Worm (Caenorhabditis elegans): ENCODE measurements around the gene mrpl-22.

mrpl-22 gene

DNA sequence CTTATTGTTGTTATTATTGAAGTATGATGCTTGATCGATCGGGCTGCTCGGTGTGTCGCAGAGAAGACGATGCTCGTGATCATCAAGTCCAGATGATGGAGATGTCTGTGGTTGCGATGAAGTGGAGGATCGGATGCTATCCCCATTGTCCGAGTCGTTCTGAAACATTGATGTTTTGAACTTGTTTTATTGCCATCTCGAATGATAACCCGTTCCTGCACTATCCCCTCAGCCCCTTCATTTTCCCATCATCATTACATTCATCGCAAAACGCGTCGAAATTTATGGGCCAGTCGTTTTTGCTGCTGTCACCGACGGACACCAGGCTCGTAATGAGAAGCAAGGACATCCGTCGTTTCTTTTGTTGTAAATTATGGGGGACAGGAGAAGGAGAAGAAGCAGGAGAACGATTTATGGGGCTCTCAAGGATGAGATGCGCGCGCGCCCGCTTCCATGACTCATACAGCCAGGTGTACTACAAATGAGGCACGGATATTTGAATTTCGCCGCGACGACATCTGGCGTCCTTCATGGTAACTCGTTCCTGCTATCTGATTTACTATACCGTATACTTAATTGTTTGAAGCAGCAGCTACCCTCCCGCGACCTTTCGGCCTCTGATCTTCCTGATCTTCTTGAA is 16.7 kb downstream of the mrpl-22 start:
- TF ChIP-seq skn-1 (tag; optimal IDR thresholded peaks at IDR 0.05) (no peak), unc-86 (tag; optimal IDR thresholded peaks at IDR 0.05) (peak; percentile 25), Y116A8C.19 (tag; optimal IDR thresholded peaks at IDR 0.05; ENCODE audit: borderline replicate concordance) (no peak), ztf-11 (tag; optimal IDR thresholded peaks at IDR 0.05) (peak in 1 of 2 experiments; percentile 90), tbx-2 (tag; optimal IDR thresholded peaks at IDR 0.05) (peak; percentile 66)

DNA sequence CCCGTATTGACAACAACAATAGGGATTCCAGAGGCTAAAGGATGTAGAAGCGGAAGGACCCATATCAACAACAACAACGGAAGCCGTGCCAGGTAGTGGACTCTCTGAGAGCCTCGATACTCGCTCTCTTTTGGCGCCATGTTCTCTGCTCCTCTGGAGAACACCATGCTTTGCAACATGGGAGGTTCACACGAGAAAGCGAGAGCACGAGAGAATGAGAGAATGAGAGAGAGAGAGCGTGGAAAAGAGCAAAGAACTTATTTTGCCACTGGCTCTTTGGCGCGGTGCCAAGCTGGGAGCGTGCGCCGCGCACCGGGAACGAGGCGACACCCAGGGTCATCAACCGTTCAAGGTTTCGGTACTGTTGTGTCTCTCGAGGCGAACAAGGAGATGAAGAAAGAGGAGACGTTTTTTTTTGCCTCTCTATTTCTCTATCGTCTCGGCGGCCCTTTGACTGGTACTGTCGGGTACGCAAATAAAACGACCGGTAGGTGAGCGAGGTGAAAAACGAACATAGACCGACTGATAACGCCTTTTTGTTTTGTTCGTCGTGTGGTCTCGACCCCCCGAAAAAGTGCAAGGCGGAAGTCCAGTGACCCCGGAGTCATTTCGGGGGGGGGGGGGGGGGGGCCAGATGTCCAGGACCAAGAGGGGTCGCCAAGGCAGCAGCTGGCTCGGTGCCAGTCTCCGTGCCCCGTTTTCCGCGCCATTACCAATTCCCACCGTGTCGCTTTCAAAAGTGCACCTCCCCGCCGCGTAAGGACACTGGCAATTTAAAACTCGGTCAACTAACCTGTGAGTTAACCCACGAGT is 17.5 kb downstream of the mrpl-22 start, which contains the start of gene Y39A1A.10:
Gene Y39A1A.10 (plus strand): TSS at position 139 of the 813 bp plus-strand sequence.
- TF ChIP-seq nhr-19 (GFP tag; conservative IDR thresholded peaks at IDR 0.05): 0 out of 2 replicates have a peak, but pooled peaks have one; percentile 7
- TF ChIP-seq nhr-85 (tag): peak; percentile 86
- no peak for TF ChIP-seq nhr-84 (tag; optimal IDR thresholded peaks at IDR 0.05)
- TF ChIP-seq C34B4.2 (tag; optimal IDR thresholded peaks at IDR 0.05): no peak
- TF ChIP-seq nhr-20 (tag; optimal IDR thresholded peaks at IDR 0.05): peak; percentile 9
- no peak for TF ChIP-seq nhr-237 (tag; optimal IDR thresholded peaks at IDR 0.05)
- peak; percentile 24 for TF ChIP-seq snu-23 (GFP tag; optimal IDR thresholded peaks at IDR 0.05)
- TF ChIP-seq nhr-76 (tag; optimal IDR thresholded peaks at IDR 0.05): no peak
- TF ChIP-seq lin-39 (tag; optimal IDR thresholded peaks at IDR 0.05): no peak
- no peak for TF ChIP-seq hpl-2 (GFP tag; optimal IDR thresholded peaks at IDR 0.05)
- peak; percentile 37 for TF ChIP-seq blmp-1 (tag; optimal IDR thresholded peaks at IDR 0.05)
- no peak for TF ChIP-seq ces-1 (GFP tag; optimal IDR thresholded peaks at IDR 0.05)
- TF ChIP-seq hlh-4 (tag; optimal IDR thresholded peaks at IDR 0.05): no peak
- TF ChIP-seq C04F5.9 (tag; optimal IDR thresholded peaks at IDR 0.05): no peak
- TF ChIP-seq nhr-47 (tag; optimal IDR thresholded peaks at IDR 0.05): no peak
- no peak for TF ChIP-seq efl-1 (optimal IDR thresholded peaks at IDR 0.05)
- peak in 1 of 2 experiments; percentile 57 for TF ChIP-seq efl-1 (GFP tag; optimal IDR thresholded peaks at IDR 0.05 in 1 of 2)
- TF ChIP-seq zag-1 (tag; optimal IDR thresholded peaks at IDR 0.05): no peak
- TF ChIP-seq lin-13 (GFP tag; optimal IDR thresholded peaks at IDR 0.05): no peak
- no peak for TF ChIP-seq lin-15B (tag; optimal IDR thresholded peaks at IDR 0.05)
- no peak for TF ChIP-seq hlh-17 (GFP tag; optimal IDR thresholded peaks at IDR 0.05; ENCODE audit: borderline replicate concordance)
- no peak for TF ChIP-seq sup-37 (GFP tag; optimal IDR thresholded peaks at IDR 0.05)
- no peak for TF ChIP-seq mab-9 (GFP tag; IDR thresholded peaks at IDR 0.05)
- TF ChIP-seq lsy-2 (tag; optimal IDR thresholded peaks at IDR 0.05): no peak
- TF ChIP-seq ztf-11 (tag; optimal IDR thresholded peaks at IDR 0.05): no peak
- no peak for TF ChIP-seq egl-27 (tag; optimal IDR thresholded peaks at IDR 0.05)
- TF ChIP-seq lin-14 (GFP tag; optimal IDR thresholded peaks at IDR 0.05): peak; percentile 72
- peak; percentile 10 for TF ChIP-seq rnt-1 (tag; optimal IDR thresholded peaks at IDR 0.05)
- no peak for TF ChIP-seq nhr-77 (tag; optimal IDR thresholded peaks at IDR 0.05)
- TF ChIP-seq sox-4 (tag; optimal IDR thresholded peaks at IDR 0.05): no peak
- TF ChIP-seq unc-62 (GFP tag; optimal IDR thresholded peaks at IDR 0.05): no peak
- TF ChIP-seq isw-1 (GFP tag; IDR thresholded peaks at IDR 0.05): no peak
- no peak for TF ChIP-seq mdl-1 (tag; optimal IDR thresholded peaks at IDR 0.05)
- peak; percentile 52 for TF ChIP-seq nhr-71 (tag; optimal IDR thresholded peaks at IDR 0.05)
- no peak for TF ChIP-seq nhr-11 (tag; optimal IDR thresholded peaks at IDR 0.05)
- TF ChIP-seq fkh-10 (GFP tag; optimal IDR thresholded peaks at IDR 0.05): no peak
- TF ChIP-seq egl-13 (tag; optimal IDR thresholded peaks at IDR 0.05): no peak
- no peak for TF ChIP-seq tbx-2 (tag; optimal IDR thresholded peaks at IDR 0.05)
- peak; percentile 38 for TF ChIP-seq fkh-8 (tag; optimal IDR thresholded peaks at IDR 0.05)
- TF ChIP-seq elt-3 (tag; optimal IDR thresholded peaks at IDR 0.05): peak in 1 of 6 experiments; percentile 0
- peak; percentile 24 for TF ChIP-seq ztf-4 (tag; optimal IDR thresholded peaks at IDR 0.05)
- no peak for TF ChIP-seq dpl-1 (GFP tag; optimal IDR thresholded peaks at IDR 0.05)
- no peak for TF ChIP-seq alr-1 (tag; optimal IDR thresholded peaks at IDR 0.05; ENCODE audit: borderline replicate concordance)
- no peak for TF ChIP-seq ama-1 (optimal IDR thresholded peaks at IDR 0.05)
- TF ChIP-seq lin-35 (GFP tag; optimal IDR thresholded peaks at IDR 0.05): no peak
- TF ChIP-seq ceh-63 (GFP tag; optimal IDR thresholded peaks at IDR 0.05): no peak

Data from whole organism, L1 larva.